Worm (Caenorhabditis elegans) whole organism, L4 larva: ENCODE results near the gene ule-5.

Experiments
- D1046.2 ChIP-seq: fragments of 200-800 bp; sonication (Bioruptor generic); IDR thresholded peaks from 2 replicates; pipeline ENCODE4 v1.3.6; 2022; ENCODE audit warnings: missing genetic modification characterization, missing compliant biosample characterization
- Y48G9A.11 ChIP-seq: fragments of 200-800 bp; sonication (Bioruptor generic); IDR thresholded peaks from 2 replicates; pipeline ENCODE4 v1.3.6; 2022; ENCODE audit warnings: missing genetic modification reagents, missing genetic modification characterization, missing compliant biosample characterization
- aha-1 ChIP-seq: fragments of 150-350 bp; peaks from one replicate; lab custom pipeline; 2014; ENCODE audit warnings: missing biosample characterization, missing genetic modification characterization
- ceh-32 ChIP-seq: sonication (generic microtip); optimal IDR thresholded peaks from 2 replicates; lab custom pipeline; 2016; ENCODE audit warnings: mild to moderate bottlenecking, missing genetic modification characterization, missing compliant biosample characterization; ENCODE audit not compliant: poor library complexity
- ceh-44 ChIP-seq: fragments of 200-800 bp; sonication (Bioruptor generic); IDR thresholded peaks from 2 replicates; pipeline ENCODE4 v1.3.6; 2022; ENCODE audit warnings: missing genetic modification reagents, missing genetic modification characterization, missing compliant biosample characterization
- ceh-82 ChIP-seq: sonication (generic microtip); optimal IDR thresholded peaks from 2 replicates; lab custom pipeline; 2017; ENCODE audit warnings: missing biosample characterization, missing genetic modification characterization
- daf-16 ChIP-seq, 3 experiments: sonication (generic microtip); optimal IDR thresholded peaks; 2 replicates each; lab custom pipeline; 2016 to 2017; ENCODE audit warnings: missing genetic modification characterization in 3 of 3, missing genetic modification reagents in 3 of 3, mild to moderate bottlenecking in 2 of 3, missing compliant biosample characterization in 2 of 3, missing biosample characterization in 1 of 3, moderate library complexity in 1 of 3
- daf-19 ChIP-seq: fragments of 200-800 bp; sonication (Bioruptor generic); conservative IDR thresholded peaks from 2 replicates; pipeline ENCODE4 v1.3.6; 2022; ENCODE audit warnings: missing genetic modification characterization, missing compliant biosample characterization
- dmd-8 ChIP-seq: fragments of 200-800 bp; sonication (Bioruptor generic); IDR thresholded peaks from 2 replicates; pipeline ENCODE4 v1.3.6; 2022; ENCODE audit warnings: missing genetic modification characterization, missing compliant biosample characterization
- dve-1 ChIP-seq: sonication (generic microtip); optimal IDR thresholded peaks from 2 replicates; lab custom pipeline; 2017; ENCODE audit warnings: antibody characterized with exemption, mild to moderate bottlenecking, missing genetic modification characterization, missing compliant biosample characterization; ENCODE audit not compliant: insufficient read depth
- egl-43 ChIP-seq: fragments of 200-800 bp; sonication (Bioruptor generic); IDR thresholded peaks from 2 replicates; pipeline ENCODE4 v1.3.6; 2022; ENCODE audit warnings: missing genetic modification reagents, missing genetic modification characterization, missing compliant biosample characterization
- lim-7 ChIP-seq: fragments of 200-800 bp; sonication (Bioruptor generic); IDR thresholded peaks from 2 replicates; pipeline ENCODE4 v1.3.6; 2022; ENCODE audit warnings: missing genetic modification characterization, missing compliant biosample characterization
- lin-13 ChIP-seq: fragments of 150-350 bp; optimal IDR thresholded peaks from 2 replicates; lab custom pipeline; 2014; ENCODE audit warnings: missing biosample characterization, missing genetic modification reagents, missing genetic modification characterization
- lir-3 ChIP-seq: sonication (generic microtip); optimal IDR thresholded peaks from 2 replicates; lab custom pipeline; 2016; ENCODE audit warnings: mild to moderate bottlenecking, missing genetic modification characterization, missing compliant biosample characterization
- nhr-41 ChIP-seq: fragments of 200-800 bp; sonication (Bioruptor generic); IDR thresholded peaks from 2 replicates; pipeline ENCODE4 v1.3.6; 2022; ENCODE audit warnings: missing genetic modification reagents, missing genetic modification characterization, missing compliant biosample characterization
- pha-4 ChIP-seq, 2 experiments: fragments of 150-350 bp in 1 of 2; fragments of 200-800 bp in 1 of 2; sonication (Bioruptor generic) in 1 of 2; IDR thresholded peaks in 1 of 2; optimal IDR thresholded peaks in 1 of 2; 2 replicates each; pipeline versions ENCODE4 v1.3.6 to Lab custom; 2014 to 2022; ENCODE audit warnings: missing genetic modification characterization in 2 of 2, missing genetic modification reagents in 2 of 2, missing biosample characterization in 1 of 2, missing compliant biosample characterization in 1 of 2
- saeg-2 ChIP-seq: fragments of 200-800 bp; sonication (Bioruptor generic); IDR thresholded peaks from 2 replicates; pipeline ENCODE4 v1.3.6; 2022; ENCODE audit warnings: missing genetic modification reagents, missing genetic modification characterization, missing compliant biosample characterization
- set-16 ChIP-seq: fragments of 200-800 bp; sonication (Bioruptor generic); IDR thresholded peaks from 2 replicates; pipeline ENCODE4 v1.3.6; 2022; ENCODE audit warnings: missing genetic modification reagents, missing genetic modification characterization, missing compliant biosample characterization
- skn-1 ChIP-seq: fragments of 150-350 bp; optimal IDR thresholded peaks from 2 replicates; lab custom pipeline; 2014; ENCODE audit warnings: missing biosample characterization, missing genetic modification characterization
- snpc-1.2 ChIP-seq: fragments of 200-800 bp; sonication (Bioruptor generic); IDR thresholded peaks from 2 replicates; pipeline ENCODE4 v1.3.6; 2022; ENCODE audit warnings: missing genetic modification reagents, missing genetic modification characterization, missing compliant biosample characterization
- tra-1 ChIP-seq: fragments of 200-800 bp; sonication (Bioruptor generic); IDR thresholded peaks from 2 replicates; pipeline ENCODE4 v1.3.6; 2022; ENCODE audit warnings: missing genetic modification reagents, missing genetic modification characterization, missing compliant biosample characterization
- unc-39 ChIP-seq: sonication (generic microtip); optimal IDR thresholded peaks from 2 replicates; lab custom pipeline; 2017; ENCODE audit warnings: missing biosample characterization, missing genetic modification characterization
- vab-7 ChIP-seq: fragments of 200-800 bp; sonication (Bioruptor generic); IDR thresholded peaks from 2 replicates; pipeline ENCODE4 v1.3.6; 2022; ENCODE audit warnings: missing genetic modification reagents, missing genetic modification characterization, missing compliant biosample characterization

Gene ule-5

ce11 chrX:11931559-11931958, 48.6 kb downstream of the ule-5 start, which contains the start of gene dot-1.4:
dot-1.4 (minus strand) TSS chrX:11931659.
- TF ChIP-seq set-16 (no peak), saeg-2 (GFP tag; lab: Robert Waterston, UW) (no peak), skn-1 (no peak), ceh-32 (tag; lab: Kevin White, UChicago) (no peak), D1046.2 (no peak), unc-39 (no peak), dve-1 (no peak)

- TF ChIP-seq daf-19 (GFP tag; lab: Robert Waterston, UW) (0 out of 2 replicates have a peak, but pooled peaks have one; percentile 45), Y48G9A.11 (GFP tag; lab: Robert Waterston, UW) (peak; percentile 75), lir-3 (tag; lab: Kevin White, UChicago) (peak; percentile 7), snpc-1.2 (GFP tag; lab: Robert Waterston, UW) (peak; percentile 93), tra-1 (GFP tag; lab: Robert Waterston, UW) (peak; percentile 65), dmd-8 (peak; percentile 84), nhr-41 (GFP tag; lab: Robert Waterston, UW) (0 out of 2 replicates have a peak, but pooled peaks have one; percentile 10), vab-7 (GFP tag; lab: Robert Waterston, UW) (peak; percentile 66; the same call in 1 of the 2 replicates), aha-1 (peak; percentile 33), pha-4 (GFP tag; IDR thresholded peaks at IDR 0.05; lab: Robert Waterston, UW) (peak; percentile 67; the same call in 1 of the 2 replicates), pha-4 (tag; optimal IDR thresholded peaks at IDR 0.05; lab: Kevin White, UChicago) (no peak), lim-7 (GFP tag; lab: Robert Waterston, UW) (peak; percentile 82; the same call in 1 of the 2 replicates), ceh-44 (GFP tag; lab: Robert Waterston, UW) (0 out of 2 replicates have a peak, but pooled peaks have one; percentile 49), ceh-82 (tag; lab: Kevin White, UChicago) (no peak), daf-16 (GFP tag; optimal IDR thresholded peaks at IDR 0.05; lab: Kevin White, UChicago) (peak in 1 of 2 experiments; percentile 41), daf-16 (tag; optimal IDR thresholded peaks at IDR 0.05; lab: Kevin White, UChicago) (peak; percentile 41), lin-13 (GFP tag; lab: Kevin White, UChicago) (no peak), egl-43 (GFP tag; lab: Robert Waterston, UW) (no peak; the same call in 1 of the 2 replicates)
Measured at ce11 chrX:11933547-11933946, 50.6 kb downstream of the ule-5 start.
